Fruit fly (Drosophila melanogaster): ENCODE data around the gene Lrch.

The Lrch gene

dm6 chr2L:17380508-17380907 is 3.4 kb downstream of the Lrch start:
- 0 out of 3 replicates have a peak, but pooled peaks have one; percentile 37 for TF ChIP-seq eg (GFP tag; IDR thresholded peaks at IDR 0.05)
- TF ChIP-seq CG8319 (GFP tag; optimal IDR thresholded peaks at IDR 0.05): no peak
- TF ChIP-seq CG3919 (GFP tag; optimal IDR thresholded peaks at IDR 0.05): peak; percentile 75
- TF ChIP-seq CG1621 (tag; optimal IDR thresholded peaks at IDR 0.05): no peak

- TF ChIP-seq CG9139 (GFP tag; optimal IDR thresholded peaks at IDR 0.05) (peak; percentile 63), CG1621 (tag; optimal IDR thresholded peaks at IDR 0.05) (peak; percentile 74), lz (GFP tag; optimal IDR thresholded peaks at IDR 0.05) (no peak), CG6792 (GFP tag; optimal IDR thresholded peaks at IDR 0.05) (peak; percentile 29), Blimp-1 (GFP tag; optimal IDR thresholded peaks at IDR 0.05) (no peak), fkh (GFP tag; optimal IDR thresholded peaks at IDR 0.05) (peak; percentile 93), CG6854 (GFP tag; optimal IDR thresholded peaks at IDR 0.05) (no peak), Smox (GFP tag; optimal IDR thresholded peaks at IDR 0.05) (no peak), Sox15 (GFP tag; optimal IDR thresholded peaks at IDR 0.05) (no peak), CG3032 (tag; optimal IDR thresholded peaks at IDR 0.05) (peak; percentile 6), topi (GFP tag; optimal IDR thresholded peaks at IDR 0.05) (no peak), CG4318 (GFP tag; optimal IDR thresholded peaks at IDR 0.05) (no peak), CG10631 (GFP tag; optimal IDR thresholded peaks at IDR 0.05) (peak; percentile 53), Gug (GFP tag; IDR thresholded peaks at IDR 0.05) (no peak), spab (GFP tag; optimal IDR thresholded peaks at IDR 0.05) (peak; percentile 64), CG11294 (GFP tag; IDR thresholded peaks at IDR 0.05) (no peak), CG16779 (tag; optimal IDR thresholded peaks at IDR 0.05) (no peak), CG11902 (GFP tag; optimal IDR thresholded peaks at IDR 0.05) (no peak), cyc (GFP tag; optimal IDR thresholded peaks at IDR 0.05) (no peak), Lpt (GFP tag; optimal IDR thresholded peaks at IDR 0.05) (peak; percentile 47), Hr39 (GFP tag; optimal IDR thresholded peaks at IDR 0.05) (no peak), CG15336 (GFP tag; IDR thresholded peaks at IDR 0.05) (0 out of 2 replicates have a peak, but pooled peaks have one; percentile 19), dsx (GFP tag; optimal IDR thresholded peaks at IDR 0.05; ENCODE audit: poor library complexity, severe bottlenecking) (peak; percentile 51), CG34406 (GFP tag; optimal IDR thresholded peaks at IDR 0.05) (peak; percentile 11), Eip93F (GFP tag; optimal IDR thresholded peaks at IDR 0.05) (no peak), CG8119 (GFP tag; IDR thresholded peaks at IDR 0.05) (0 out of 3 replicates have a peak, but pooled peaks have one; percentile 22), esn (GFP tag; optimal IDR thresholded peaks at IDR 0.05) (no peak), Ets21C (GFP tag; optimal IDR thresholded peaks at IDR 0.05) (no peak), CG3919 (GFP tag; optimal IDR thresholded peaks at IDR 0.05) (peak; percentile 18), CG8632 (GFP tag; optimal IDR thresholded peaks at IDR 0.05) (no peak), OdsH (GFP tag; optimal IDR thresholded peaks at IDR 0.05) (peak; percentile 19), CG6276 (GFP tag; optimal IDR thresholded peaks at IDR 0.05) (peak; percentile 29), svp (GFP tag) (peak; percentile 45), Sox14 (GFP tag; optimal IDR thresholded peaks at IDR 0.05) (peak; percentile 39), fd59A (GFP tag; optimal IDR thresholded peaks at IDR 0.05) (peak; percentile 22), salr (GFP tag; optimal IDR thresholded peaks at IDR 0.05) (peak in 1 of 2 experiments; percentile 55), vri (GFP tag; optimal IDR thresholded peaks at IDR 0.05) (no peak), Ets96B (tag; optimal IDR thresholded peaks at IDR 0.05) (peak; percentile 37), ss (GFP tag; optimal IDR thresholded peaks at IDR 0.05) (peak; percentile 52 to 74), Eip75B (GFP tag; optimal IDR thresholded peaks at IDR 0.05) (peak; percentile 26), achi (GFP tag; optimal IDR thresholded peaks at IDR 0.05) (no peak), Hr38 (GFP tag; optimal IDR thresholded peaks at IDR 0.05) (no peak), Eip78C (GFP tag) (peak; percentile 87), CG11762 (GFP tag; optimal IDR thresholded peaks at IDR 0.05; ENCODE audit: insufficient read depth) (no peak), pdm3 (GFP tag; optimal IDR thresholded peaks at IDR 0.05) (peak; percentile 4), Met (GFP tag; optimal IDR thresholded peaks at IDR 0.05) (no peak), CG31627 (GFP tag; optimal IDR thresholded peaks at IDR 0.05) (no peak), CG6808 (GFP tag; optimal IDR thresholded peaks at IDR 0.05) (peak; percentile 58)
These were observed 4.1 kb downstream of the Lrch start for dm6 chr2L:17379844-17380243.
